Fruit fly (Drosophila melanogaster): ENCODE measurements around the gene poe.

Gene poe

dm6 chr2L:8010602-8011455 lies 60.6 kb downstream of the poe start, which contains the start of the genes Glyat and Tg:
Gene Glyat, minus strand, starts transcription at chr2L:8010652.
Gene Tg, plus strand, starts transcription at chr2L:8011405.
- peak; percentile 5 for TF ChIP-seq dsx (GFP tag; optimal IDR thresholded peaks at IDR 0.05; ENCODE audit: poor library complexity, severe bottlenecking)
- TF ChIP-seq Eip78C (GFP tag) = peak; percentile 14
- no peak for TF ChIP-seq Blimp-1 (GFP tag; optimal IDR thresholded peaks at IDR 0.05)
- no peak for TF ChIP-seq CG11902 (GFP tag; optimal IDR thresholded peaks at IDR 0.05)
- peak; percentile 23 for TF ChIP-seq fkh (GFP tag; optimal IDR thresholded peaks at IDR 0.05)
- TF ChIP-seq Sox14 (GFP tag; optimal IDR thresholded peaks at IDR 0.05) = no peak
- no peak for TF ChIP-seq Hr4 (GFP tag; optimal IDR thresholded peaks at IDR 0.05)
- TF ChIP-seq Met (GFP tag; optimal IDR thresholded peaks at IDR 0.05) = no peak
- TF ChIP-seq CG9139 (GFP tag; optimal IDR thresholded peaks at IDR 0.05) = no peak
- TF ChIP-seq CG6808 (GFP tag; optimal IDR thresholded peaks at IDR 0.05) = no peak
- TF ChIP-seq Eip75B (GFP tag; optimal IDR thresholded peaks at IDR 0.05) = no peak
- peak; percentile 34; the same call in 1 of the 3 replicates for TF ChIP-seq eg (GFP tag; IDR thresholded peaks at IDR 0.05)
- no peak for TF ChIP-seq achi (GFP tag; optimal IDR thresholded peaks at IDR 0.05)
- TF ChIP-seq dac (GFP tag; optimal IDR thresholded peaks at IDR 0.05) = no peak
- no peak for TF ChIP-seq Lpt (GFP tag; optimal IDR thresholded peaks at IDR 0.05)

dm6 chr2L:8009283-8010211 lies 61.9 kb downstream of the poe start, which contains the start of gene CG12560:
Gene CG12560, minus strand, starts transcription at chr2L:8009477.
- no peak for TF ChIP-seq CG11902 (GFP tag; optimal IDR thresholded peaks at IDR 0.05)
- peak; percentile 60 for TF ChIP-seq Eip78C (GFP tag)
- TF ChIP-seq CG15336 (GFP tag; IDR thresholded peaks at IDR 0.05) = peak; percentile 34; the same call in 1 of the 2 replicates
- peak; percentile 13 for TF ChIP-seq CG6854 (GFP tag; optimal IDR thresholded peaks at IDR 0.05)
- peak; percentile 26 for TF ChIP-seq fkh (GFP tag; optimal IDR thresholded peaks at IDR 0.05)
- peak; percentile 34 for TF ChIP-seq Sox14 (GFP tag; optimal IDR thresholded peaks at IDR 0.05)
- TF ChIP-seq topi (GFP tag; optimal IDR thresholded peaks at IDR 0.05) = no peak
- peak; percentile 15 for TF ChIP-seq CG6792 (GFP tag; optimal IDR thresholded peaks at IDR 0.05)
- TF ChIP-seq CG1621 (tag; optimal IDR thresholded peaks at IDR 0.05) = peak; percentile 48
- peak; percentile 57 for TF ChIP-seq CG16779 (tag; optimal IDR thresholded peaks at IDR 0.05)
- peak; percentile 61; the same call in 2 of the 3 replicates for TF ChIP-seq CG8119 (GFP tag; IDR thresholded peaks at IDR 0.05)
- TF ChIP-seq CG6163 (GFP tag; IDR thresholded peaks at IDR 0.05) = peak; percentile 59; the same call in 2 of the 3 replicates
- no peak for TF ChIP-seq Ets21C (GFP tag; optimal IDR thresholded peaks at IDR 0.05)
- no peak for TF ChIP-seq Hr4 (GFP tag; optimal IDR thresholded peaks at IDR 0.05)
- TF ChIP-seq Ets96B (tag; optimal IDR thresholded peaks at IDR 0.05) = peak; percentile 1
- TF ChIP-seq Lpt (GFP tag; optimal IDR thresholded peaks at IDR 0.05) = peak; percentile 16
- no peak for TF ChIP-seq CG11762 (GFP tag; optimal IDR thresholded peaks at IDR 0.05; ENCODE audit: insufficient read depth)
- TF ChIP-seq Eip75B (GFP tag; optimal IDR thresholded peaks at IDR 0.05) = peak; percentile 21
- no peak for TF ChIP-seq CG32006 (GFP tag; optimal IDR thresholded peaks at IDR 0.05)
- TF ChIP-seq CG3919 (GFP tag; optimal IDR thresholded peaks at IDR 0.05) = no peak
- peak; percentile 12 for TF ChIP-seq dsx (GFP tag; optimal IDR thresholded peaks at IDR 0.05; ENCODE audit: poor library complexity, severe bottlenecking)
- no peak for TF ChIP-seq fd59A (GFP tag; optimal IDR thresholded peaks at IDR 0.05)
- peak; percentile 79; the same call in 2 of the 3 replicates for TF ChIP-seq eg (GFP tag; IDR thresholded peaks at IDR 0.05)
- TF ChIP-seq CG6276 (GFP tag; optimal IDR thresholded peaks at IDR 0.05) = peak; percentile 46
- peak; percentile 32 to 44 for TF ChIP-seq ss (GFP tag; optimal IDR thresholded peaks at IDR 0.05)
- TF ChIP-seq vri (GFP tag; optimal IDR thresholded peaks at IDR 0.05) = peak; percentile 34
- peak; percentile 55 for TF ChIP-seq net (GFP tag; optimal IDR thresholded peaks at IDR 0.05)
- TF ChIP-seq Met (GFP tag; optimal IDR thresholded peaks at IDR 0.05) = no peak
- TF ChIP-seq CG7368 (GFP tag; optimal IDR thresholded peaks at IDR 0.05) = no peak
- peak; percentile 9 for TF ChIP-seq Sox102F (GFP tag; optimal IDR thresholded peaks at IDR 0.05)
- TF ChIP-seq svp (GFP tag) = peak; percentile 67
- TF ChIP-seq dac (GFP tag; optimal IDR thresholded peaks at IDR 0.05) = peak; percentile 10
- TF ChIP-seq CG6808 (GFP tag; optimal IDR thresholded peaks at IDR 0.05) = peak; percentile 18

All from whole organism, prepupa.